Worm (Caenorhabditis elegans): Measurements from ENCODE around the gene mrps-22.

The mrps-22 gene

ce11 chrII:10547803-10548693 is 34.4 kb upstream of the mrps-22 start (continued):
- TF ChIP-seq hlh-4 (tag; optimal IDR thresholded peaks at IDR 0.05) (no peak), snpc-4 (tag; optimal IDR thresholded peaks at IDR 0.05) (no peak), irx-1 (tag; optimal IDR thresholded peaks at IDR 0.05) (no peak), nhr-20 (tag; optimal IDR thresholded peaks at IDR 0.05) (peak; percentile 30), lin-39 (tag; optimal IDR thresholded peaks at IDR 0.05) (no peak), elt-2 (tag; optimal IDR thresholded peaks at IDR 0.05) (no peak), lin-13 (GFP tag; optimal IDR thresholded peaks at IDR 0.05) (peak; percentile 35), zip-4 (GFP tag; optimal IDR thresholded peaks at IDR 0.05) (no peak), sptf-1 (tag; optimal IDR thresholded peaks at IDR 0.05) (no peak), nhr-90 (tag; optimal IDR thresholded peaks at IDR 0.05; ENCODE audit: poor library complexity) (peak; percentile 27), Y116A8C.19 (tag; optimal IDR thresholded peaks at IDR 0.05; ENCODE audit: borderline replicate concordance) (no peak), nhr-85 (tag) (no peak), C16A3.4 (tag; optimal IDR thresholded peaks at IDR 0.05) (no peak), mab-9 (GFP tag; IDR thresholded peaks at IDR 0.05) (peak; percentile 67; the same call in 1 of the 2 replicates), nhr-76 (tag; optimal IDR thresholded peaks at IDR 0.05) (no peak), ceh-8 (GFP tag; optimal IDR thresholded peaks at IDR 0.05) (no peak), ceh-82 (tag; optimal IDR thresholded peaks at IDR 0.05) (no peak), vab-15 (tag; optimal IDR thresholded peaks at IDR 0.05) (no peak), efl-1 (optimal IDR thresholded peaks at IDR 0.05) (no peak), efl-1 (GFP tag; optimal IDR thresholded peaks at IDR 0.05 in 1 of 2) (peak in 1 of 2 experiments; percentile 94), nhr-19 (GFP tag; conservative IDR thresholded peaks at IDR 0.05) (0 out of 2 replicates have a peak, but pooled peaks have one; percentile 1), lin-15B (tag; optimal IDR thresholded peaks at IDR 0.05) (no peak), xbp-1 (tag; optimal IDR thresholded peaks at IDR 0.05) (no peak), fkh-10 (GFP tag; optimal IDR thresholded peaks at IDR 0.05) (no peak), tlp-1 (tag; optimal IDR thresholded peaks at IDR 0.05) (no peak), mep-1 (tag; optimal IDR thresholded peaks at IDR 0.05) (peak; percentile 82), grh-1 (GFP tag; IDR thresholded peaks at IDR 0.05) (no peak; the same call in 1 of the 2 replicates), lin-35 (GFP tag; optimal IDR thresholded peaks at IDR 0.05) (peak; percentile 33 to 51), pqm-1 (tag; optimal IDR thresholded peaks at IDR 0.05) (no peak), dsc-1 (tag; optimal IDR thresholded peaks at IDR 0.05) (no peak), unc-86 (tag; optimal IDR thresholded peaks at IDR 0.05) (peak; percentile 60), hpl-2 (GFP tag; optimal IDR thresholded peaks at IDR 0.05) (no peak), nhr-237 (tag; optimal IDR thresholded peaks at IDR 0.05) (no peak), ceh-63 (GFP tag; optimal IDR thresholded peaks at IDR 0.05) (no peak)

- TF ChIP-seq ama-1 (optimal IDR thresholded peaks at IDR 0.05) (peak; percentile 97), lsy-2 (tag; optimal IDR thresholded peaks at IDR 0.05) (peak; percentile 81 to 90), unc-98 (GFP tag; IDR thresholded peaks at IDR 0.05) (no peak), aha-1 (tag; optimal IDR thresholded peaks at IDR 0.05) (no peak), ztf-4 (tag; optimal IDR thresholded peaks at IDR 0.05) (peak; percentile 87), unc-62 (GFP tag; optimal IDR thresholded peaks at IDR 0.05) (no peak), isw-1 (GFP tag; IDR thresholded peaks at IDR 0.05) (peak; percentile 59), mab-9 (GFP tag; IDR thresholded peaks at IDR 0.05) (peak; percentile 66), nhr-71 (tag; optimal IDR thresholded peaks at IDR 0.05) (peak; percentile 96), unc-130 (tag; optimal IDR thresholded peaks at IDR 0.05) (peak; percentile 22), dsc-1 (tag; optimal IDR thresholded peaks at IDR 0.05) (peak; percentile 57), alr-1 (tag; optimal IDR thresholded peaks at IDR 0.05; ENCODE audit: borderline replicate concordance) (no peak), lin-14 (GFP tag; optimal IDR thresholded peaks at IDR 0.05) (peak; percentile 96), C34B4.2 (tag; optimal IDR thresholded peaks at IDR 0.05) (no peak), efl-1 (optimal IDR thresholded peaks at IDR 0.05) (peak; percentile 71 to 82), efl-1 (GFP tag; optimal IDR thresholded peaks at IDR 0.05 in 1 of 2) (peak; percentile 44 to 92), irx-1 (tag; optimal IDR thresholded peaks at IDR 0.05) (peak; percentile 34), unc-30 (tag; optimal IDR thresholded peaks at IDR 0.05) (no peak), tlp-1 (tag; optimal IDR thresholded peaks at IDR 0.05) (no peak), lin-13 (GFP tag; optimal IDR thresholded peaks at IDR 0.05) (peak; percentile 94), pax-3 (tag; optimal IDR thresholded peaks at IDR 0.05) (peak; percentile 66), mep-1 (tag; optimal IDR thresholded peaks at IDR 0.05) (peak; percentile 48), nhr-85 (tag) (peak; percentile 92), mdl-1 (tag; optimal IDR thresholded peaks at IDR 0.05) (peak; percentile 85 to 95)
Observed at ce11 chrII:10548778-10549671, 33.4 kb upstream of the mrps-22 start.
